Fruit fly (Drosophila melanogaster) whole organism, embryonic: ENCODE results near the gene Arv1.

ENCODE experiments used
- C15 ChIP-seq: fragments of 200-800 bp; sonication (Bioruptor generic); IDR thresholded peaks from 3 replicates; pipeline ENCODE4 v1.3.6; 2022; ENCODE audit warnings: missing biosample characterization, missing genetic modification characterization
- CG11093 ChIP-seq: fragments of 200-800 bp; sonication (Bioruptor generic); IDR thresholded peaks from 3 replicates; pipeline ENCODE4 v1.3.6; 2022; ENCODE audit warnings: missing biosample characterization, missing genetic modification characterization
- CG11504 ChIP-seq: fragments of 200-800 bp; sonication (Bioruptor generic); optimal IDR thresholded peaks from 3 replicates; lab custom pipeline; 2019; ENCODE audit warnings: missing biosample characterization, mild to moderate bottlenecking, missing genetic modification characterization, moderate library complexity
- CG11696 ChIP-seq: fragments of 200-800 bp; sonication (Bioruptor generic); IDR thresholded peaks from 2 replicates; pipeline ENCODE4 v1.3.6; 2022; ENCODE audit warnings: missing biosample characterization, missing genetic modification characterization
- CG12071 ChIP-seq: fragments of 200-800 bp; sonication (Bioruptor generic); optimal IDR thresholded peaks from 3 replicates; lab custom pipeline; 2018; ENCODE audit warnings: missing biosample characterization, mild to moderate bottlenecking, missing genetic modification characterization
- CG13894 ChIP-seq: fragments of 200-800 bp; sonication (Bioruptor generic); optimal IDR thresholded peaks from 3 replicates; lab custom pipeline; 2018; ENCODE audit warnings: missing biosample characterization, mild to moderate bottlenecking, missing genetic modification characterization, moderate library complexity
- CG14860 ChIP-seq: fragments of 200-800 bp; sonication (Bioruptor generic); IDR thresholded peaks from 3 replicates; pipeline ENCODE4 v1.3.6; 2022; ENCODE audit warnings: missing biosample characterization, missing genetic modification characterization; ENCODE audit not compliant: partially characterized antibody
- CG14965 ChIP-seq: fragments of 200-800 bp; sonication (Bioruptor generic); optimal IDR thresholded peaks from 2 replicates; lab custom pipeline; 2016; ENCODE audit warnings: missing biosample characterization, missing genetic modification characterization, borderline replicate concordance
- CG18011 ChIP-seq: fragments of 200-800 bp; sonication (Bioruptor generic); optimal IDR thresholded peaks from 2 replicates; lab custom pipeline; 2017; ENCODE audit warnings: missing biosample characterization, missing genetic modification characterization, mild to moderate bottlenecking, moderate library complexity, missing genotype
- CG31224 ChIP-seq: fragments of 200-800 bp; sonication (Bioruptor generic); IDR thresholded peaks from 2 replicates; pipeline ENCODE4 v1.3.6; 2022; ENCODE audit warnings: missing biosample characterization, missing genetic modification characterization
- CG3163 ChIP-seq: fragments of 200-800 bp; sonication (Bioruptor generic); optimal IDR thresholded peaks from 3 replicates; lab custom pipeline; 2016; ENCODE audit warnings: missing biosample characterization, missing genetic modification characterization
- CG32532 ChIP-seq: fragments of 200-800 bp; sonication (Bioruptor generic); IDR thresholded peaks from 2 replicates; pipeline ENCODE4 v1.3.6; 2022; ENCODE audit warnings: missing biosample characterization, missing genetic modification characterization
- CG3407 ChIP-seq: fragments of 200-800 bp; sonication (Bioruptor generic); optimal IDR thresholded peaks from 2 replicates; lab custom pipeline; 2018; ENCODE audit warnings: missing biosample characterization, mild to moderate bottlenecking, missing genetic modification characterization
- CG4424 ChIP-seq: fragments of 200-800 bp; sonication (Bioruptor generic); optimal IDR thresholded peaks from 3 replicates; lab custom pipeline; 2016; ENCODE audit warnings: missing biosample characterization, missing genetic modification characterization
- CG4854 ChIP-seq: fragments of 200-800 bp; sonication (Bioruptor generic); optimal IDR thresholded peaks from 2 replicates; lab custom pipeline; 2016; ENCODE audit warnings: missing biosample characterization, missing genetic modification characterization, inconsistent platforms
- CG5953 ChIP-seq: fragments of 200-800 bp; sonication (Bioruptor generic); IDR thresholded peaks from 2 replicates; pipeline ENCODE4 v1.3.6; 2022; ENCODE audit warnings: missing biosample characterization, missing genetic modification characterization
- CG6689 ChIP-seq: fragments of 200-800 bp; sonication (Bioruptor generic); IDR thresholded peaks from 2 replicates; pipeline ENCODE4 v1.3.6; 2022; ENCODE audit warnings: missing biosample characterization, missing genetic modification characterization
- CG6791 ChIP-seq: fragments of 200-800 bp; sonication (Bioruptor generic); IDR thresholded peaks from 3 replicates; pipeline ENCODE4 v1.3.6; 2022; ENCODE audit warnings: missing biosample characterization, missing genetic modification characterization; ENCODE audit not compliant: partially characterized antibody
- CG6813 ChIP-seq: fragments of 200-800 bp; sonication (Bioruptor generic); optimal IDR thresholded peaks from 2 replicates; lab custom pipeline; 2017; ENCODE audit warnings: missing biosample characterization, missing genetic modification characterization, mild to moderate bottlenecking, moderate library complexity, missing genetic modification reagents
- CG8359 ChIP-seq: fragments of 200-800 bp; sonication (Bioruptor generic); optimal IDR thresholded peaks from 2 replicates; lab custom pipeline; 2017; ENCODE audit warnings: missing biosample characterization, mild to moderate bottlenecking, missing genetic modification characterization, borderline replicate concordance
- CG9797 ChIP-seq: fragments of 200-800 bp; sonication (Bioruptor generic); optimal IDR thresholded peaks from 3 replicates; lab custom pipeline; 2018; ENCODE audit warnings: missing biosample characterization, mild to moderate bottlenecking, missing genetic modification characterization
- CHES-1-like ChIP-seq: fragments of 200-800 bp; sonication (Bioruptor generic); optimal IDR thresholded peaks from 2 replicates; lab custom pipeline; 2016; ENCODE audit warnings: missing biosample characterization, missing genetic modification characterization
- Hmr ChIP-seq: fragments of 200-800 bp; sonication (Bioruptor generic); optimal IDR thresholded peaks from 3 replicates; lab custom pipeline; 2017; ENCODE audit warnings: mild to moderate bottlenecking, missing biosample characterization, missing genetic modification reagents, missing genetic modification characterization
- Med ChIP-seq: fragments of 200-800 bp; sonication (Bioruptor generic); peaks from one replicate; lab custom pipeline; 2016; ENCODE audit warnings: missing biosample characterization, missing genetic modification characterization, mild to moderate bottlenecking, inconsistent platforms, moderate library complexity
- NFAT ChIP-seq: fragments of 200-800 bp; sonication (Bioruptor generic); IDR thresholded peaks from 2 replicates; pipeline ENCODE4 v1.3.6; 2022; ENCODE audit warnings: missing biosample characterization, missing genetic modification characterization
- Optix ChIP-seq: fragments of 200-800 bp; sonication (Bioruptor generic); IDR thresholded peaks from 3 replicates; pipeline ENCODE4 v1.3.6; 2022; ENCODE audit warnings: missing biosample characterization, missing genetic modification characterization
- Sry-δ ChIP-seq: fragments of 200-800 bp; sonication (Bioruptor generic); optimal IDR thresholded peaks from 2 replicates; lab custom pipeline; 2016; ENCODE audit warnings: missing biosample characterization, missing genetic modification characterization
- Taf1 ChIP-seq: fragments of 200-800 bp; sonication (Bioruptor generic); IDR thresholded peaks from 2 replicates; pipeline ENCODE4 v1.3.6; 2022; ENCODE audit warnings: missing biosample characterization, missing genetic modification characterization
- bigmax ChIP-seq: fragments of 200-800 bp; sonication (Bioruptor generic); optimal IDR thresholded peaks from 2 replicates; lab custom pipeline; 2018; ENCODE audit warnings: missing biosample characterization, mild to moderate bottlenecking, missing genetic modification characterization
- dm ChIP-seq: fragments of 200-800 bp; sonication (Bioruptor generic); optimal IDR thresholded peaks from 3 replicates; lab custom pipeline; 2016; ENCODE audit warnings: missing biosample characterization, missing genetic modification characterization
- eve ChIP-seq, 2 experiments: fragments of >200 bp; optimal IDR thresholded peaks; 2 replicates each; lab custom pipeline; 2017; ENCODE audit warnings: missing biosample characterization in 2 of 2, missing genetic modification characterization in 2 of 2
- fd102C ChIP-seq: fragments of 200-800 bp; sonication (Bioruptor generic); optimal IDR thresholded peaks from 2 replicates; lab custom pipeline; 2018; ENCODE audit warnings: missing biosample characterization, mild to moderate bottlenecking, missing genetic modification characterization, moderate library complexity
- fd3F ChIP-seq: fragments of 200-800 bp; sonication (Bioruptor generic); optimal IDR thresholded peaks from 2 replicates; lab custom pipeline; 2018; ENCODE audit warnings: missing biosample characterization, mild to moderate bottlenecking, missing genetic modification characterization, moderate library complexity
- grn ChIP-seq: fragments of 200-800 bp; sonication (Bioruptor generic); optimal IDR thresholded peaks from 3 replicates; lab custom pipeline; 2017; ENCODE audit warnings: missing biosample characterization, missing genetic modification characterization
- gro ChIP-seq: fragments of 200-800 bp; sonication (Bioruptor generic); optimal IDR thresholded peaks from 2 replicates; lab custom pipeline; 2016; ENCODE audit warnings: missing biosample characterization, missing genetic modification characterization
- gsb ChIP-seq: fragments of 200-800 bp; sonication (Bioruptor generic); IDR thresholded peaks from 2 replicates; pipeline ENCODE4 v1.3.6; 2022; ENCODE audit warnings: missing biosample characterization, missing genetic modification characterization
- ind ChIP-seq: fragments of 200-800 bp; sonication (Bioruptor generic); optimal IDR thresholded peaks from 3 replicates; lab custom pipeline; 2016; ENCODE audit warnings: missing biosample characterization, missing genetic modification characterization
- knrl ChIP-seq: fragments of 200-800 bp; sonication (Bioruptor generic); IDR thresholded peaks from 3 replicates; pipeline ENCODE4 v1.3.6; 2022; ENCODE audit warnings: missing biosample characterization, missing genetic modification characterization; ENCODE audit not compliant: partially characterized antibody
- lbe ChIP-seq: fragments of 200-800 bp; sonication (Bioruptor generic); optimal IDR thresholded peaks from 2 replicates; lab custom pipeline; 2016; ENCODE audit warnings: missing biosample characterization, mild to moderate bottlenecking, missing genetic modification characterization
- lmd ChIP-seq: fragments of 200-800 bp; sonication (Bioruptor generic); IDR thresholded peaks from 2 replicates; pipeline ENCODE4 v1.3.6; 2022; ENCODE audit warnings: missing biosample characterization, missing genetic modification characterization
- mam ChIP-seq: fragments of 200-800 bp; sonication (Bioruptor generic); optimal IDR thresholded peaks from 3 replicates; lab custom pipeline; 2016; ENCODE audit warnings: missing biosample characterization, missing genetic modification characterization
- pan ChIP-seq, 4 experiments: fragments of >200 bp in 3 of 4; fragments of 200-800 bp in 1 of 4; sonication (Bioruptor generic) in 1 of 4; optimal IDR thresholded peaks in 3 of 4; IDR thresholded peaks in 1 of 4; 2 replicates each; pipeline versions ENCODE4 v1.3.6 to Lab custom; 2017 to 2022; ENCODE audit warnings: missing biosample characterization in 2 of 4, missing genetic modification characterization in 2 of 4, mixed read lengths in 1 of 4
- phol ChIP-seq: fragments of 200-800 bp; sonication (Bioruptor generic); optimal IDR thresholded peaks from 3 replicates; lab custom pipeline; 2018; ENCODE audit warnings: missing biosample characterization, mild to moderate bottlenecking, missing genetic modification characterization, moderate library complexity
- pum ChIP-seq: fragments of 200-800 bp; sonication (Bioruptor generic); optimal IDR thresholded peaks from 2 replicates; lab custom pipeline; 2016; ENCODE audit warnings: missing biosample characterization, missing genetic modification characterization
- ranshi ChIP-seq: fragments of 200-800 bp; sonication (Bioruptor generic); IDR thresholded peaks from 2 replicates; pipeline ENCODE4 v1.3.6; 2022; ENCODE audit warnings: missing biosample characterization, missing genetic modification characterization
- run ChIP-seq: fragments of 200-800 bp; sonication (Bioruptor generic); optimal IDR thresholded peaks from 3 replicates; lab custom pipeline; 2018; ENCODE audit warnings: missing biosample characterization, mild to moderate bottlenecking, missing genetic modification characterization
- twi ChIP-seq: fragments of 200-800 bp; optimal IDR thresholded peaks from 2 replicates; lab custom pipeline; 2019; ENCODE audit warnings: missing biosample characterization, mild to moderate bottlenecking, missing genetic modification characterization, moderate library complexity
- yki ChIP-seq: fragments of >200 bp; optimal IDR thresholded peaks from 3 replicates; lab custom pipeline; 2018
- zfh1 ChIP-seq: fragments of 200-800 bp; sonication (Bioruptor generic); IDR thresholded peaks from 3 replicates; pipeline ENCODE4 v1.3.6; 2022; ENCODE audit warnings: missing biosample characterization, missing genetic modification characterization

The Arv1 gene

dm6 chr3L:21507354-21507928 is 21.7 kb downstream of the Arv1 start, which contains the start of the genes Glg1 and M6 (continued):
- TF ChIP-seq CG3407 (GFP tag; lab: Kevin White, UChicago) (no peak), CG4424 (GFP tag; lab: Kevin White, UChicago) (peak; percentile 71), fd102C (GFP tag; lab: Kevin White, UChicago) (peak; percentile 12), CG11093 (GFP tag; lab: Robert Waterston, UW) (no peak), CG4854 (peak; percentile 32), lbe (GFP tag; lab: Kevin White, UChicago) (peak; percentile 59), lmd (GFP tag; lab: Robert Waterston, UW) (peak; percentile 64), CG32532 (GFP tag; lab: Robert Waterston, UW) (peak; percentile 65), fd3F (peak; percentile 38), CG6813 (GFP tag; lab: Kevin White, UChicago) (no peak), CG9797 (peak; percentile 37), Hmr (GFP tag; lab: Kevin White, UChicago) (peak; percentile 60), pum (GFP tag; lab: Kevin White, UChicago) (peak; percentile 69), C15 (GFP tag; lab: Robert Waterston, UW) (0 out of 3 replicates have a peak, but pooled peaks have one; percentile 29), CG14965 (GFP tag; lab: Kevin White, UChicago) (no peak), CG8359 (no peak), twi (tag; lab: Kevin White, UChicago) (peak; percentile 40), CG3163 (GFP tag; lab: Kevin White, UChicago) (no peak), Taf1 (0 out of 2 replicates have a peak, but pooled peaks have one; percentile 28), ind (GFP tag; lab: Kevin White, UChicago) (peak; percentile 70), zfh1 (GFP tag; lab: Robert Waterston, UW) (peak; percentile 57; the same call in 2 of the 3 replicates), yki (lab: Kevin White, UChicago) (no peak), grn (GFP tag; lab: Kevin White, UChicago) (peak; percentile 93), CG6689 (GFP tag; lab: Robert Waterston, UW) (peak; percentile 49; the same call in 1 of the 2 replicates), NFAT (peak; percentile 60), CG12071 (GFP tag; lab: Kevin White, UChicago) (no peak), gsb (no peak), CG13894 (tag; lab: Kevin White, UChicago) (no peak), gro (GFP tag; lab: Kevin White, UChicago) (peak; percentile 37), CG18011 (peak; percentile 44), knrl (GFP tag; lab: Robert Waterston, UW) (peak; percentile 96), dm (peak; percentile 42), CG31224 (0 out of 2 replicates have a peak, but pooled peaks have one; percentile 41), CG5953 (GFP tag; lab: Robert Waterston, UW) (no peak), Optix (GFP tag; lab: Robert Waterston, UW) (no peak), mam (GFP tag; lab: Kevin White, UChicago) (peak; percentile 81), CHES-1-like (GFP tag; lab: Kevin White, UChicago) (peak; percentile 38), CG6791 (GFP tag; lab: Robert Waterston, UW) (peak; percentile 92), CG14860 (peak; percentile 94), Med (GFP tag; lab: Kevin White, UChicago) (peak; percentile 90), eve (GFP tag; optimal IDR thresholded peaks at IDR 0.05; lab: Kevin White, UChicago) (no peak), Sry-δ (GFP tag; lab: Kevin White, UChicago) (peak; percentile 86), CG11504 (peak; percentile 81), CG11696 (GFP tag; lab: Robert Waterston, UW) (no peak), ranshi (GFP tag; lab: Robert Waterston, UW) (peak; percentile 69; the same call in 1 of the 2 replicates), run (tag; lab: Kevin White, UChicago) (no peak), pan (optimal IDR thresholded peaks at IDR 0.05; lab: Kevin White, UChicago) (no peak), pan (GFP tag; optimal IDR thresholded peaks at IDR 0.05 in 1 of 2, IDR thresholded peaks at IDR 0.05 in 1 of 2) (peak in 1 of 2 experiments; percentile 43), phol (peak; percentile 95), bigmax (no peak)
